Fruit fly (Drosophila melanogaster) whole organism, embryonic: Measurements from ENCODE around the gene Cad96Cb.

Experiments used
- Bdp1 ChIP-seq: fragments of 200-800 bp; sonication (Bioruptor generic); optimal IDR thresholded peaks from 3 replicates; lab custom pipeline; 2016; ENCODE audit warnings: missing biosample characterization, missing genetic modification characterization
- CG11247 ChIP-seq: fragments of 200-800 bp; sonication (Bioruptor generic); IDR thresholded peaks from 2 replicates; pipeline ENCODE4 v1.3.6; 2022; ENCODE audit warnings: missing biosample characterization, missing genetic modification characterization
- CG12104 ChIP-seq: fragments of 200-800 bp; sonication (Bioruptor generic); optimal IDR thresholded peaks from 3 replicates; lab custom pipeline; 2016; ENCODE audit warnings: missing biosample characterization, missing genetic modification characterization
- CG12659 ChIP-seq: fragments of 200-800 bp; sonication (Bioruptor generic); optimal IDR thresholded peaks from 3 replicates; lab custom pipeline; 2017; ENCODE audit warnings: mild to moderate bottlenecking, missing biosample characterization, missing genetic modification reagents, missing genetic modification characterization
- CG13123 ChIP-seq: fragments of 200-800 bp; sonication (Bioruptor generic); optimal IDR thresholded peaks from 2 replicates; lab custom pipeline; 2016; ENCODE audit warnings: missing biosample characterization, missing genetic modification characterization
- CG13287 ChIP-seq: fragments of 200-800 bp; sonication (Bioruptor generic); IDR thresholded peaks from 2 replicates; pipeline ENCODE4 v1.3.6; 2022; ENCODE audit warnings: missing biosample characterization, missing genetic modification characterization; ENCODE audit not compliant: partially characterized antibody
- CG13424 ChIP-seq: fragments of 200-800 bp; sonication (Bioruptor generic); optimal IDR thresholded peaks from 2 replicates; lab custom pipeline; 2019; ENCODE audit warnings: missing biosample characterization, mild to moderate bottlenecking, missing genetic modification characterization, moderate library complexity
- CG14860 ChIP-seq: fragments of 200-800 bp; sonication (Bioruptor generic); IDR thresholded peaks from 3 replicates; pipeline ENCODE4 v1.3.6; 2022; ENCODE audit warnings: missing biosample characterization, missing genetic modification characterization; ENCODE audit not compliant: partially characterized antibody
- CG17829 ChIP-seq: fragments of 200-800 bp; optimal IDR thresholded peaks from 2 replicates; lab custom pipeline; 2019; ENCODE audit warnings: missing biosample characterization, mild to moderate bottlenecking, missing genetic modification characterization, moderate library complexity
- CG2116 ChIP-seq: fragments of 200-800 bp; sonication (Bioruptor generic); optimal IDR thresholded peaks from 3 replicates; lab custom pipeline; 2018; ENCODE audit warnings: missing biosample characterization, mild to moderate bottlenecking, missing genetic modification characterization
- CG3407 ChIP-seq: fragments of 200-800 bp; sonication (Bioruptor generic); optimal IDR thresholded peaks from 2 replicates; lab custom pipeline; 2018; ENCODE audit warnings: missing biosample characterization, mild to moderate bottlenecking, missing genetic modification characterization
- CG4328 ChIP-seq: fragments of 200-800 bp; sonication (Bioruptor generic); optimal IDR thresholded peaks from 3 replicates; lab custom pipeline; 2017; ENCODE audit warnings: missing biosample characterization, missing genetic modification reagents, missing genetic modification characterization
- CG43689 ChIP-seq: fragments of 200-800 bp; sonication (Bioruptor generic); IDR thresholded peaks from 2 replicates; pipeline ENCODE4 v1.3.6; 2022; ENCODE audit warnings: missing biosample characterization, missing genetic modification characterization
- CG4404 ChIP-seq: fragments of 200-800 bp; sonication (Bioruptor generic); IDR thresholded peaks from 2 replicates; pipeline ENCODE4 v1.3.6; 2022; ENCODE audit warnings: missing biosample characterization, missing genetic modification characterization
- CG6254 ChIP-seq: fragments of 200-800 bp; sonication (Bioruptor generic); optimal IDR thresholded peaks from 3 replicates; lab custom pipeline; 2017; ENCODE audit warnings: mild to moderate bottlenecking, missing biosample characterization, missing genetic modification reagents, missing genetic modification characterization
- CG6813 ChIP-seq: fragments of 200-800 bp; sonication (Bioruptor generic); optimal IDR thresholded peaks from 2 replicates; lab custom pipeline; 2017; ENCODE audit warnings: missing biosample characterization, missing genetic modification characterization, mild to moderate bottlenecking, moderate library complexity, missing genetic modification reagents
- CG8388 ChIP-seq: fragments of 200-800 bp; sonication (Bioruptor generic); optimal IDR thresholded peaks from 2 replicates; lab custom pipeline; 2019; ENCODE audit warnings: missing biosample characterization, mild to moderate bottlenecking, missing genetic modification characterization, moderate library complexity
- CG9797 ChIP-seq: fragments of 200-800 bp; sonication (Bioruptor generic); optimal IDR thresholded peaks from 3 replicates; lab custom pipeline; 2018; ENCODE audit warnings: missing biosample characterization, mild to moderate bottlenecking, missing genetic modification characterization
- CG9817 ChIP-seq: fragments of 200-800 bp; sonication (Bioruptor generic); optimal IDR thresholded peaks from 2 replicates; lab custom pipeline; 2018; ENCODE audit warnings: missing biosample characterization, mild to moderate bottlenecking, missing genetic modification characterization, moderate library complexity
- Camta ChIP-seq: fragments of 200-800 bp; sonication (Bioruptor generic); optimal IDR thresholded peaks from 2 replicates; lab custom pipeline; 2016; ENCODE audit warnings: missing biosample characterization, missing genetic modification characterization
- D ChIP-seq, 2 experiments: fragments of 200-800 bp in 1 of 2; fragments of >200 bp in 1 of 2; sonication (Bioruptor generic) in 1 of 2; optimal IDR thresholded peaks; 2 replicates in 1 of 2; 3 replicates in 1 of 2; lab custom pipeline; 2017; ENCODE audit warnings: mild to moderate bottlenecking in 1 of 2, missing biosample characterization in 1 of 2, missing genetic modification characterization in 1 of 2, missing genetic modification reagents in 1 of 2
- Dek ChIP-seq: fragments of 200-800 bp; sonication (Bioruptor generic); optimal IDR thresholded peaks from 3 replicates; lab custom pipeline; 2019; ENCODE audit warnings: missing biosample characterization, mild to moderate bottlenecking, missing genetic modification characterization, moderate library complexity
- Doc2 ChIP-seq: fragments of 200-800 bp; sonication (Bioruptor generic); IDR thresholded peaks from 2 replicates; pipeline ENCODE4 v1.3.6; 2022; ENCODE audit warnings: missing biosample characterization, missing genetic modification characterization
- Ets65A ChIP-seq: fragments of 200-800 bp; sonication (Bioruptor generic); peaks from one replicate; lab custom pipeline; 2016; ENCODE audit warnings: missing biosample characterization, missing genetic modification characterization
- Fer3 ChIP-seq: fragments of 200-800 bp; sonication (Bioruptor generic); optimal IDR thresholded peaks from 2 replicates; lab custom pipeline; 2018; ENCODE audit warnings: missing biosample characterization, mild to moderate bottlenecking, missing genetic modification characterization, moderate library complexity
- Med ChIP-seq: fragments of 200-800 bp; sonication (Bioruptor generic); peaks from one replicate; lab custom pipeline; 2016; ENCODE audit warnings: missing biosample characterization, missing genetic modification characterization, mild to moderate bottlenecking, inconsistent platforms, moderate library complexity
- Mrtf ChIP-seq: fragments of 200-800 bp; sonication (Bioruptor generic); IDR thresholded peaks from 3 replicates; pipeline ENCODE4 v1.3.6; 2022; ENCODE audit warnings: missing biosample characterization, missing genetic modification characterization
- Nf-YA ChIP-seq: fragments of 200-800 bp; sonication (Bioruptor generic); IDR thresholded peaks from 2 replicates; pipeline ENCODE4 v1.3.6; 2022; ENCODE audit warnings: missing biosample characterization, missing genetic modification characterization
- bab2 ChIP-seq: fragments of 200-800 bp; sonication (Bioruptor generic); optimal IDR thresholded peaks from 2 replicates; lab custom pipeline; 2016; ENCODE audit warnings: missing biosample characterization, missing genetic modification characterization
- chif ChIP-seq, 2 experiments: fragments of 200-800 bp; sonication (Bioruptor generic); optimal IDR thresholded peaks; 3 replicates each; lab custom pipeline; 2016; ENCODE audit warnings: missing biosample characterization in 2 of 2, missing genetic modification characterization in 2 of 2
- ham ChIP-seq: fragments of 200-800 bp; sonication (Bioruptor generic); IDR thresholded peaks from 2 replicates; pipeline ENCODE4 v1.3.6; 2022; ENCODE audit warnings: missing biosample characterization, missing genetic modification characterization
- hkb ChIP-seq, 2 experiments: fragments of 200-800 bp in 1 of 2; fragments of >200 bp in 1 of 2; sonication (Bioruptor generic) in 1 of 2; IDR thresholded peaks in 1 of 2; optimal IDR thresholded peaks in 1 of 2; 2 replicates each; pipeline versions ENCODE4 v1.3.6 to Lab custom; 2017 to 2022; ENCODE audit warnings: missing biosample characterization in 1 of 2, missing genetic modification characterization in 1 of 2
- ind ChIP-seq: fragments of 200-800 bp; sonication (Bioruptor generic); optimal IDR thresholded peaks from 3 replicates; lab custom pipeline; 2016; ENCODE audit warnings: missing biosample characterization, missing genetic modification characterization
- kah ChIP-seq: fragments of 200-800 bp; sonication (Bioruptor generic); optimal IDR thresholded peaks from 2 replicates; lab custom pipeline; 2018; ENCODE audit warnings: missing biosample characterization, mild to moderate bottlenecking, missing genetic modification characterization
- lmd ChIP-seq: fragments of 200-800 bp; sonication (Bioruptor generic); IDR thresholded peaks from 2 replicates; pipeline ENCODE4 v1.3.6; 2022; ENCODE audit warnings: missing biosample characterization, missing genetic modification characterization
- lov ChIP-seq, 2 experiments: fragments of 200-800 bp in 1 of 2; fragments of >200 bp in 1 of 2; sonication (Bioruptor generic) in 1 of 2; IDR thresholded peaks in 1 of 2; optimal IDR thresholded peaks in 1 of 2; 2 replicates in 1 of 2; 3 replicates in 1 of 2; pipeline versions ENCODE4 v1.3.6 to Lab custom; 2017 to 2022; ENCODE audit warnings: missing biosample characterization in 1 of 2, missing genetic modification characterization in 1 of 2
- nerfin-2 ChIP-seq: fragments of 200-800 bp; sonication (Bioruptor generic); IDR thresholded peaks from 2 replicates; pipeline ENCODE4 v1.3.6; 2022; ENCODE audit warnings: missing biosample characterization, missing genetic modification characterization; ENCODE audit not compliant: partially characterized antibody
- odd ChIP-seq: fragments of 200-800 bp; sonication (Bioruptor generic); optimal IDR thresholded peaks from 2 replicates; lab custom pipeline; 2017; ENCODE audit warnings: missing biosample characterization, mild to moderate bottlenecking, missing genetic modification characterization
- scrt ChIP-seq: fragments of 200-800 bp; sonication (Bioruptor generic); optimal IDR thresholded peaks from 2 replicates; lab custom pipeline; 2018; ENCODE audit warnings: missing biosample characterization, mild to moderate bottlenecking, missing genetic modification characterization, moderate library complexity
- trh ChIP-seq: fragments of 200-800 bp; sonication (Bioruptor generic); optimal IDR thresholded peaks from 2 replicates; lab custom pipeline; 2016; ENCODE audit warnings: missing biosample characterization, missing genetic modification characterization
- twi ChIP-seq: fragments of 200-800 bp; optimal IDR thresholded peaks from 2 replicates; lab custom pipeline; 2019; ENCODE audit warnings: missing biosample characterization, mild to moderate bottlenecking, missing genetic modification characterization, moderate library complexity
- tx ChIP-seq: fragments of 200-800 bp; sonication (Bioruptor generic); optimal IDR thresholded peaks from 2 replicates; lab custom pipeline; 2016; ENCODE audit warnings: missing biosample characterization, missing genetic modification characterization
- zf30C ChIP-seq: fragments of 200-800 bp; sonication (Bioruptor generic); optimal IDR thresholded peaks from 3 replicates; lab custom pipeline; 2018; ENCODE audit warnings: missing biosample characterization, mild to moderate bottlenecking, missing genetic modification characterization

Cad96Cb gene

dm6 chr3R:25275276-25275675 lies 43.2 kb upstream of the Cad96Cb start (continued):
- TF ChIP-seq odd (peak; percentile 61), Dek (tag; lab: Kevin White, UChicago) (peak; percentile 38), CG12659 (GFP tag; lab: Kevin White, UChicago) (peak; percentile 23), CG13424 (tag; lab: Kevin White, UChicago) (peak; percentile 36), CG6813 (peak; percentile 25), scrt (peak; percentile 55), Fer3 (tag; lab: Kevin White, UChicago) (peak; percentile 54)

dm6 chr3R:25273537-25273936 lies 41.4 kb upstream of the Cad96Cb start, which contains the start of gene CG11878:
CG11878 (plus strand) TSS chr3R:25273837.
- TF ChIP-seq Nf-YA (GFP tag; lab: Robert Waterston, UW): no peak
- no peak for TF ChIP-seq CG14860 (GFP tag; lab: Robert Waterston, UW)
- no peak for TF ChIP-seq chif (GFP tag; optimal IDR thresholded peaks at IDR 0.05; lab: Kevin White, UChicago)
- TF ChIP-seq lov (optimal IDR thresholded peaks at IDR 0.05; lab: Kevin White, UChicago): no peak
- no peak for TF ChIP-seq lov (GFP tag; IDR thresholded peaks at IDR 0.05; lab: Robert Waterston, UW)
- no peak for TF ChIP-seq CG9817
- TF ChIP-seq CG8388 (GFP tag; lab: Kevin White, UChicago): no peak
- no peak for TF ChIP-seq D (optimal IDR thresholded peaks at IDR 0.05; lab: Kevin White, UChicago)
- TF ChIP-seq D (GFP tag; optimal IDR thresholded peaks at IDR 0.05; lab: Kevin White, UChicago): no peak
- TF ChIP-seq CG4328: no peak
- no peak for TF ChIP-seq kah (GFP tag; lab: Kevin White, UChicago)
- TF ChIP-seq Doc2 (GFP tag; lab: Robert Waterston, UW): no peak
- TF ChIP-seq CG12104 (GFP tag; lab: Kevin White, UChicago): no peak
- no peak for TF ChIP-seq Mrtf (GFP tag; lab: Robert Waterston, UW)
- no peak for TF ChIP-seq tx (GFP tag; lab: Kevin White, UChicago)
- no peak for TF ChIP-seq CG9797 (GFP tag; lab: Kevin White, UChicago)
- TF ChIP-seq CG4404 (GFP tag; lab: Robert Waterston, UW): no peak
- no peak for TF ChIP-seq CG17829 (tag; lab: Kevin White, UChicago)

dm6 chr3R:25269909-25270308 lies 37.8 kb upstream of the Cad96Cb start, which contains the start of the genes CG11889 and CG11891:
CG11889 (plus strand) TSS chr3R:25270209.
CG11891 (plus strand) TSS chr3R:25270209.
- TF ChIP-seq Med: peak; percentile 12
- no peak for TF ChIP-seq CG2116
- TF ChIP-seq hkb (optimal IDR thresholded peaks at IDR 0.05; lab: Kevin White, UChicago): no peak
- no peak for TF ChIP-seq hkb (GFP tag; IDR thresholded peaks at IDR 0.05; lab: Robert Waterston, UW)
- TF ChIP-seq, all 482 proteins: peak for 1

dm6 chr3R:25266751-25267150 lies 34.6 kb upstream of the Cad96Cb start:
- TF ChIP-seq Ets65A (peak; percentile 92), twi (tag; lab: Kevin White, UChicago) (no peak)

- TF ChIP-seq Fer3 (tag; lab: Kevin White, UChicago) (no peak), trh (no peak), Bdp1 (no peak), bab2 (GFP tag; lab: Kevin White, UChicago) (no peak), nerfin-2 (peak; percentile 75; the same call in 1 of the 2 replicates), zf30C (GFP tag; lab: Kevin White, UChicago) (no peak), CG6254 (GFP tag; lab: Kevin White, UChicago) (no peak), lmd (no peak), CG13123 (GFP tag; lab: Kevin White, UChicago) (no peak), CG43689 (GFP tag; lab: Robert Waterston, UW) (no peak), CG3407 (no peak), Camta (GFP tag; lab: Kevin White, UChicago) (no peak), ind (no peak), ham (GFP tag; lab: Robert Waterston, UW) (no peak), CG13287 (GFP tag; lab: Robert Waterston, UW) (peak; percentile 99), CG11247 (no peak)
These were observed 33.6 kb upstream of the Cad96Cb start, which contains the start of the genes GlnRS and RIOK2 for dm6 chr3R:25265589-25266201. GlnRS (minus strand) TSS chr3R:25265721. RIOK2 (plus strand) TSS chr3R:25265844.
